Worm (Caenorhabditis elegans): ENCODE measurements around the gene scl-9.

The scl-9 gene

DNA sequence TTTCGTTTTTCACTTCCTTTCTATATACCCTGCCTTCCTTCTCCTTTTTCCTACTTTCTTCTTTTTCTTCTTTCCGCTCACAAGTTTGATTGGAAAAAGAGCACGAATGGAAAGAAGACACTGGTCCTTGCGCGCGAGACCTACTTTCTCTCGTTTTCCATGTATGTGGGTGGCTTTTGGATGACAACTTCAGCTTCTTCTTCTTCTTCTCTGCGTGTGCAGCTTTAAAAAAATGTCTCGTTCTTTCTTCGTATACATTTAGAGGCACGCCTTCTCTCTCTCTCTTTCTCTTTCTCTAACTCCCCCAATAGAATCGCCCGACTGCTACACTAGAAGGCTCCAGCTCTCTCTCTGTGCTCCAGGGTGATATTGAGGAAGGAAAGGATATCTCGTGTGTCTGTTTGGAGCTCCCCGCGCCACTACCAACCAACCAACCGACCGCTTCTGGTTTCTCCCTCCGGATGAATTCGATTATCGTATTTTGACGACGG lies 21.1 kb upstream of the scl-9 start (continued):
- TF ChIP-seq vab-15 (tag; optimal IDR thresholded peaks at IDR 0.05) (no peak), ceh-8 (GFP tag; optimal IDR thresholded peaks at IDR 0.05) (no peak), fkh-10 (GFP tag; optimal IDR thresholded peaks at IDR 0.05) (peak; percentile 69), sup-37 (GFP tag; optimal IDR thresholded peaks at IDR 0.05) (no peak), xbp-1 (tag; optimal IDR thresholded peaks at IDR 0.05) (peak; percentile 13), tbx-2 (tag; optimal IDR thresholded peaks at IDR 0.05) (peak; percentile 56), nhr-90 (tag; optimal IDR thresholded peaks at IDR 0.05; ENCODE audit: poor library complexity) (no peak), skn-1 (tag; optimal IDR thresholded peaks at IDR 0.05) (no peak), Y116A8C.19 (tag; optimal IDR thresholded peaks at IDR 0.05; ENCODE audit: borderline replicate concordance) (no peak), ztf-11 (tag; optimal IDR thresholded peaks at IDR 0.05) (no peak), egl-27 (tag; optimal IDR thresholded peaks at IDR 0.05) (no peak), isw-1 (GFP tag; IDR thresholded peaks at IDR 0.05) (0 out of 2 replicates have a peak, but pooled peaks have one; percentile 9), nhr-20 (tag; optimal IDR thresholded peaks at IDR 0.05) (no peak), efl-3 (GFP tag; optimal IDR thresholded peaks at IDR 0.05) (no peak), F16B12.6 (tag; optimal IDR thresholded peaks at IDR 0.05) (no peak), blmp-1 (tag; optimal IDR thresholded peaks at IDR 0.05) (no peak), nhr-47 (tag; optimal IDR thresholded peaks at IDR 0.05) (peak; percentile 55), unc-98 (GFP tag; IDR thresholded peaks at IDR 0.05) (no peak), C04F5.9 (tag; optimal IDR thresholded peaks at IDR 0.05) (no peak), pag-3 (tag; optimal IDR thresholded peaks at IDR 0.05; ENCODE audit: borderline replicate concordance, insufficient read depth) (no peak), dsc-1 (tag; optimal IDR thresholded peaks at IDR 0.05) (no peak), ces-1 (GFP tag; optimal IDR thresholded peaks at IDR 0.05) (no peak), nhr-76 (tag; optimal IDR thresholded peaks at IDR 0.05) (no peak), fos-1 (tag; optimal IDR thresholded peaks at IDR 0.05) (no peak), lin-39 (tag; optimal IDR thresholded peaks at IDR 0.05) (no peak), egl-13 (tag; optimal IDR thresholded peaks at IDR 0.05) (peak; percentile 12), ceh-82 (tag; optimal IDR thresholded peaks at IDR 0.05) (peak in 2 of 3 experiments; percentile 8 to 46), lin-15B (tag; optimal IDR thresholded peaks at IDR 0.05) (no peak), aly-2 (tag; optimal IDR thresholded peaks at IDR 0.05) (no peak), fkh-8 (tag; optimal IDR thresholded peaks at IDR 0.05) (peak; percentile 85), hpl-2 (GFP tag; optimal IDR thresholded peaks at IDR 0.05) (no peak), snpc-4 (tag; optimal IDR thresholded peaks at IDR 0.05) (no peak), ceh-63 (GFP tag; optimal IDR thresholded peaks at IDR 0.05) (no peak), lin-13 (GFP tag; optimal IDR thresholded peaks at IDR 0.05) (peak; percentile 10), efl-1 (optimal IDR thresholded peaks at IDR 0.05) (peak; percentile 15 to 18), efl-1 (GFP tag; optimal IDR thresholded peaks at IDR 0.05 in 1 of 2) (peak in 1 of 2 experiments; percentile 86), tlp-1 (tag; optimal IDR thresholded peaks at IDR 0.05) (no peak), C34B4.2 (tag; optimal IDR thresholded peaks at IDR 0.05) (no peak), pqm-1 (tag; optimal IDR thresholded peaks at IDR 0.05) (no peak), sptf-1 (tag; optimal IDR thresholded peaks at IDR 0.05) (no peak), nhr-84 (tag; optimal IDR thresholded peaks at IDR 0.05) (no peak), zag-1 (tag; optimal IDR thresholded peaks at IDR 0.05) (no peak), nhr-71 (tag; optimal IDR thresholded peaks at IDR 0.05) (peak; percentile 60), snu-23 (GFP tag; optimal IDR thresholded peaks at IDR 0.05) (peak; percentile 21), aha-1 (tag; optimal IDR thresholded peaks at IDR 0.05) (no peak), ets-5 (GFP tag; IDR thresholded peaks at IDR 0.05) (no peak), elt-3 (tag; optimal IDR thresholded peaks at IDR 0.05) (no peak), lir-3 (tag; optimal IDR thresholded peaks at IDR 0.05; ENCODE audit: poor library complexity) (no peak), mep-1 (tag; optimal IDR thresholded peaks at IDR 0.05) (no peak), swsn-7 (tag; optimal IDR thresholded peaks at IDR 0.05) (peak; percentile 44), ztf-4 (tag; optimal IDR thresholded peaks at IDR 0.05) (no peak), zip-4 (GFP tag; optimal IDR thresholded peaks at IDR 0.05) (no peak), lin-14 (GFP tag; optimal IDR thresholded peaks at IDR 0.05) (peak; percentile 90), ama-1 (optimal IDR thresholded peaks at IDR 0.05) (no peak)

Data from whole organism, L1 larva.